Worm (Caenorhabditis elegans) whole organism, L2 larva: ENCODE data around the gene F01D5.5.

Source experiments
- C34F6.9 ChIP-seq: fragments of 150-350 bp; optimal IDR thresholded peaks from 2 replicates; lab custom pipeline; 2014; ENCODE audit warnings: missing biosample characterization, missing genetic modification characterization
- R02D3.7 ChIP-seq: fragments of 150-350 bp; optimal IDR thresholded peaks from 2 replicates; lab custom pipeline; 2014; ENCODE audit warnings: missing biosample characterization, missing genetic modification characterization
- ZK546.5 ChIP-seq: sonication (generic microtip); optimal IDR thresholded peaks from 2 replicates; lab custom pipeline; 2017; ENCODE audit warnings: missing biosample characterization, missing genetic modification characterization
- alr-1 ChIP-seq: fragments of 150-350 bp; optimal IDR thresholded peaks from 2 replicates; lab custom pipeline; 2014; ENCODE audit warnings: missing biosample characterization, missing genetic modification characterization
- aly-2 ChIP-seq: fragments of 150-350 bp; optimal IDR thresholded peaks from 2 replicates; lab custom pipeline; 2014; ENCODE audit warnings: missing biosample characterization, missing genetic modification characterization
- ama-1 ChIP-seq: fragments of 150-350 bp; optimal IDR thresholded peaks from 2 replicates; lab custom pipeline; 2018; ENCODE audit warnings: inconsistent platforms
- blmp-1 ChIP-seq: sonication (generic microtip); optimal IDR thresholded peaks from 2 replicates; lab custom pipeline; 2017; ENCODE audit warnings: missing genetic modification characterization, mild to moderate bottlenecking, missing compliant biosample characterization, antibody characterized with exemption, moderate library complexity; ENCODE audit not compliant: insufficient read depth
- ceh-82 ChIP-seq: fragments of 150-350 bp; optimal IDR thresholded peaks from 2 replicates; lab custom pipeline; 2014; ENCODE audit warnings: missing biosample characterization, missing genetic modification characterization
- crh-2 ChIP-seq: sonication (generic microtip); optimal IDR thresholded peaks from 2 replicates; lab custom pipeline; 2017; ENCODE audit warnings: missing biosample characterization, missing genetic modification characterization
- dmd-4 ChIP-seq: sonication (generic microtip); optimal IDR thresholded peaks from 2 replicates; lab custom pipeline; 2017; ENCODE audit warnings: missing biosample characterization, missing genetic modification characterization
- elt-1 ChIP-seq: fragments of 150-350 bp; optimal IDR thresholded peaks from 2 replicates; lab custom pipeline; 2014; ENCODE audit warnings: missing biosample characterization, missing genetic modification characterization
- elt-3 ChIP-seq: sonication (generic microtip); optimal IDR thresholded peaks from 2 replicates; lab custom pipeline; 2017; ENCODE audit warnings: missing biosample characterization, missing genetic modification characterization
- fos-1 ChIP-seq: fragments of 150-350 bp; optimal IDR thresholded peaks from 2 replicates; lab custom pipeline; 2014; ENCODE audit warnings: missing biosample characterization, missing genetic modification characterization
- gmeb-1 ChIP-seq: fragments of 150-350 bp; optimal IDR thresholded peaks from 2 replicates; lab custom pipeline; 2014; ENCODE audit warnings: missing biosample characterization, missing genetic modification characterization
- lin-13 ChIP-seq: fragments of 150-350 bp; optimal IDR thresholded peaks from 2 replicates; lab custom pipeline; 2014; ENCODE audit warnings: missing biosample characterization, missing genetic modification reagents, missing genetic modification characterization
- lin-39 ChIP-seq: fragments of 150-350 bp; optimal IDR thresholded peaks from 2 replicates; lab custom pipeline; 2014; ENCODE audit warnings: missing biosample characterization, missing genetic modification reagents, missing genetic modification characterization
- mdl-1 ChIP-seq, 2 experiments: fragments of 150-350 bp in 1 of 2; sonication (generic microtip) in 1 of 2; optimal IDR thresholded peaks; 2 replicates each; lab custom pipeline; 2017; ENCODE audit warnings: missing biosample characterization in 2 of 2, missing genetic modification characterization in 2 of 2
- nhr-10 ChIP-seq: sonication (generic microtip); optimal IDR thresholded peaks from 2 replicates; lab custom pipeline; 2017; ENCODE audit warnings: missing biosample characterization, missing genetic modification characterization
- nhr-11 ChIP-seq: fragments of 150-350 bp; optimal IDR thresholded peaks from 2 replicates; lab custom pipeline; 2014; ENCODE audit warnings: missing biosample characterization, missing genetic modification characterization
- nhr-12 ChIP-seq: fragments of 150-350 bp; optimal IDR thresholded peaks from 2 replicates; lab custom pipeline; 2014; ENCODE audit warnings: missing biosample characterization, missing genetic modification characterization
- nhr-129 ChIP-seq: fragments of 150-350 bp; optimal IDR thresholded peaks from 2 replicates; lab custom pipeline; 2014; ENCODE audit warnings: missing biosample characterization, missing genetic modification characterization
- nhr-21 ChIP-seq: fragments of 150-350 bp; optimal IDR thresholded peaks from 2 replicates; lab custom pipeline; 2014; ENCODE audit warnings: missing biosample characterization, missing genetic modification characterization
- nhr-6 ChIP-seq: fragments of 150-350 bp; optimal IDR thresholded peaks from 2 replicates; lab custom pipeline; 2014; ENCODE audit warnings: missing biosample characterization, missing genetic modification characterization
- nhr-77 ChIP-seq: fragments of 150-350 bp; optimal IDR thresholded peaks from 2 replicates; lab custom pipeline; 2014; ENCODE audit warnings: missing biosample characterization, missing genetic modification characterization
- peb-1 ChIP-seq: fragments of 150-350 bp; optimal IDR thresholded peaks from 2 replicates; lab custom pipeline; 2014; ENCODE audit warnings: missing biosample characterization, missing genetic modification characterization
- sem-4 ChIP-seq: fragments of 150-350 bp; optimal IDR thresholded peaks from 2 replicates; lab custom pipeline; 2014; ENCODE audit warnings: missing biosample characterization, missing genetic modification reagents, missing genetic modification characterization
- sma-9 ChIP-seq, 2 experiments: fragments of 150-350 bp in 1 of 2; sonication (generic microtip) in 1 of 2; optimal IDR thresholded peaks; 2 replicates each; lab custom pipeline; 2014 to 2016; ENCODE audit warnings: missing genetic modification characterization in 2 of 2, mild to moderate bottlenecking in 1 of 2, missing biosample characterization in 1 of 2, missing compliant biosample characterization in 1 of 2, missing genetic modification reagents in 1 of 2, moderate library complexity in 1 of 2
- snpc-4 ChIP-seq: fragments of 150-350 bp; optimal IDR thresholded peaks from 2 replicates; lab custom pipeline; 2014; ENCODE audit warnings: missing biosample characterization, missing genetic modification characterization
- unc-55 ChIP-seq: fragments of 150-350 bp; sonication (generic microtip); optimal IDR thresholded peaks from 3 replicates; lab custom pipeline; 2014; ENCODE audit warnings: missing biosample characterization, missing genetic modification reagents, missing genetic modification characterization
- zag-1 ChIP-seq: fragments of 150-350 bp; optimal IDR thresholded peaks from 2 replicates; lab custom pipeline; 2014; ENCODE audit warnings: missing biosample characterization, missing genetic modification characterization
- ztf-1 ChIP-seq: fragments of 200-800 bp; sonication (Bioruptor generic); conservative IDR thresholded peaks from 2 replicates; pipeline ENCODE4 v1.3.6; 2022; ENCODE audit warnings: missing genetic modification characterization, missing compliant biosample characterization
- ztf-11 ChIP-seq: sonication (generic microtip); optimal IDR thresholded peaks from 2 replicates; lab custom pipeline; 2017; ENCODE audit warnings: missing biosample characterization, missing genetic modification characterization

F01D5.5 gene

DNA sequence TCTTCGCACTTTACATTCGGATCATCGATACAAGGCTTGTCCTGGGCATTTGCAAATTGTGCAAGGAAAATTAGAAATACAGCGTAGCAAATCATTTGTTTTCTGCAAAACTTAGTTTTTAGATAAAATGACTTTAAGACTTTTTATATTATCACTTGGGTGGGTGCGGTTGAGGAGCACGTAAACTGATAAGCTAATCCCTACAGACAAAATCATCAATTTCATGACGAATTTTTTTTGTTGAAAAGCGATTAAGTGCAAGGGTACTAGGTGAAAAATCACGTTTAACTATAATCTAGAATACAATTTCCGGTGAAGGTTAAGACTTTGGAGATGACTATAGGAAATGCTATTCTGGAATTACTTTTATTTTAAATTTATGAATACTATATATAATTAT is 4.6 kb downstream of the F01D5.5 start, which contains the start of gene F01D5.1:
TSS of gene F01D5.1 (minus strand) at position 105 of the 400 bp plus-strand sequence.
- TF ChIP-seq sma-9 (GFP tag; optimal IDR thresholded peaks at IDR 0.05; lab: Kevin White, UChicago) (peak; percentile 56), sma-9 (tag; optimal IDR thresholded peaks at IDR 0.05; lab: Kevin White, UChicago) (no peak), sem-4 (tag; lab: Kevin White, UChicago) (no peak), fos-1 (tag; lab: Kevin White, UChicago) (peak; percentile 42)

DNA sequence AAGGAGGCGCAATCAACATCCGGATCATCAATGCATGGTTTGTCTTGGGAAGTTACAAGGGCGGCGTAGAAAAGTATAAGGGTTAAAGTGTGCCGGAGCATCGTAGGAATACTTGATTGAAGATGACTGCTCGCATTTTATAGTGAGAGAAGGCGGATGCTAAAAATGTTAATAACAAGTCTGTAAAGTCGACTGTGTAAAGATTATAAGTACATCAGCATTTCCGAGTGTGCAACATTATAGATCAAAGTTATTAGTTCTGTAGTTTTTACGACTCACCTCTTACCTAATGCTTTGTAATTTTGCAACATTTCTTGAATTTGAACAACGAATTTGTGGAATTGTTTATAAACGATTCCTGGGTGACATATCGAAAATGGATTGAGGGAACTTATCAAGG is 7.2 kb downstream of the F01D5.5 start, which contains the start of gene Y39G8B.7:
TSS of gene Y39G8B.7 (minus strand) at position 101 of the 400 bp plus-strand sequence.
- TF ChIP-seq lin-13 (GFP tag; lab: Kevin White, UChicago) (no peak), nhr-77 (tag; lab: Kevin White, UChicago) (no peak), ztf-11 (tag; lab: Kevin White, UChicago) (no peak), nhr-129 (tag; lab: Kevin White, UChicago) (no peak), fos-1 (tag; lab: Kevin White, UChicago) (no peak), nhr-21 (tag; lab: Kevin White, UChicago) (no peak), ZK546.5 (tag; lab: Kevin White, UChicago) (no peak), snpc-4 (no peak), gmeb-1 (tag; lab: Kevin White, UChicago) (no peak), elt-3 (tag; lab: Kevin White, UChicago) (no peak), ama-1 (no peak), sem-4 (tag; lab: Kevin White, UChicago) (no peak), mdl-1 (tag; optimal IDR thresholded peaks at IDR 0.05; lab: Kevin White, UChicago) (no peak), sma-9 (GFP tag; optimal IDR thresholded peaks at IDR 0.05; lab: Kevin White, UChicago) (no peak), sma-9 (tag; optimal IDR thresholded peaks at IDR 0.05; lab: Kevin White, UChicago) (no peak), aly-2 (no peak), nhr-12 (no peak)

ce11 chrII:13991741-13992140 is 10.4 kb downstream of the F01D5.5 start, which contains the start of gene Y39G8B.5:
TSS of gene Y39G8B.5 (minus strand) at chrII:13991841.
- TF ChIP-seq nhr-10 (no peak), nhr-6 (no peak), nhr-77 (tag; lab: Kevin White, UChicago) (no peak), snpc-4 (no peak), unc-55 (GFP tag; lab: Kevin White, UChicago) (no peak), blmp-1 (no peak), peb-1 (tag; lab: Kevin White, UChicago) (no peak), ceh-82 (tag; lab: Kevin White, UChicago) (no peak), crh-2 (tag; lab: Kevin White, UChicago) (no peak), elt-3 (tag; lab: Kevin White, UChicago) (no peak), elt-1 (no peak), R02D3.7 (tag; lab: Kevin White, UChicago) (no peak), ztf-1 (GFP tag; lab: Robert Waterston, UW) (no peak), C34F6.9 (tag; lab: Kevin White, UChicago) (no peak), dmd-4 (tag; lab: Kevin White, UChicago) (no peak), alr-1 (tag; lab: Kevin White, UChicago) (no peak), sem-4 (tag; lab: Kevin White, UChicago) (no peak), aly-2 (no peak)
- TF ChIP-seq, all 48 proteins: peak for 0

ce11 chrII:13984551-13984950 is 17.5 kb downstream of the F01D5.5 start, which contains the start of gene sre-47:
TSS of gene sre-47 (minus strand) at chrII:13984651.
- TF ChIP-seq nhr-11 (tag; lab: Kevin White, UChicago) (no peak), nhr-21 (tag; lab: Kevin White, UChicago) (no peak), ceh-82 (tag; lab: Kevin White, UChicago) (no peak), elt-1 (no peak), aly-2 (no peak), ama-1 (no peak), lin-39 (tag; lab: Kevin White, UChicago) (no peak), zag-1 (tag; lab: Kevin White, UChicago) (no peak), blmp-1 (no peak), C34F6.9 (tag; lab: Kevin White, UChicago) (no peak)

- TF ChIP-seq C34F6.9 (tag; lab: Kevin White, UChicago): no peak
- TF ChIP-seq fos-1 (tag; lab: Kevin White, UChicago): peak; percentile 74
Observed at ce11 chrII:13982923-13983322, 19.2 kb downstream of the F01D5.5 start, which contains the start of the genes Y39G8B.13 and Y39G8B.10. TSS of gene Y39G8B.13 (minus strand) at chrII:13983047. TSS of gene Y39G8B.10 (minus strand) at chrII:13983115.
